Worm (Caenorhabditis elegans) whole organism, L4 larva: ENCODE data around the gene pph-1.

Source experiments
- dve-1 ChIP-seq: sonication (generic microtip); optimal IDR thresholded peaks from 2 replicates; lab custom pipeline; 2017; ENCODE audit warnings: antibody characterized with exemption, mild to moderate bottlenecking, missing genetic modification characterization, missing compliant biosample characterization; ENCODE audit not compliant: insufficient read depth
- egl-27 ChIP-seq: sonication (generic microtip); optimal IDR thresholded peaks from 3 replicates; lab custom pipeline; 2017; ENCODE audit warnings: missing biosample characterization, missing genetic modification reagents, missing genetic modification characterization
- lin-15B ChIP-seq: fragments of 150-350 bp; sonication (generic microtip); optimal IDR thresholded peaks from 3 replicates; lab custom pipeline; 2014; ENCODE audit warnings: missing biosample characterization, missing genetic modification characterization
- madf-5 ChIP-seq, 2 experiments: fragments of 200-800 bp; sonication (Bioruptor generic); IDR thresholded peaks; 2 replicates each; pipeline ENCODE4 v1.3.6; 2022; ENCODE audit warnings: missing compliant biosample characterization in 2 of 2, missing genetic modification characterization in 2 of 2
- mxl-2 ChIP-seq: fragments of 200-800 bp; sonication (Bioruptor generic); conservative IDR thresholded peaks from 2 replicates; pipeline ENCODE4 v1.3.6; 2022; ENCODE audit warnings: missing genetic modification reagents, missing genetic modification characterization, missing compliant biosample characterization
- pha-4 ChIP-seq, 2 experiments: fragments of 150-350 bp in 1 of 2; fragments of 200-800 bp in 1 of 2; sonication (Bioruptor generic) in 1 of 2; IDR thresholded peaks in 1 of 2; optimal IDR thresholded peaks in 1 of 2; 2 replicates each; pipeline versions ENCODE4 v1.3.6 to Lab custom; 2014 to 2022; ENCODE audit warnings: missing genetic modification characterization in 2 of 2, missing genetic modification reagents in 2 of 2, missing biosample characterization in 1 of 2, missing compliant biosample characterization in 1 of 2
- php-3 ChIP-seq: fragments of 200-800 bp; sonication (Bioruptor generic); IDR thresholded peaks from 2 replicates; pipeline ENCODE4 v1.3.6; 2022; ENCODE audit warnings: missing genetic modification reagents, missing genetic modification characterization, missing compliant biosample characterization
- unc-62 ChIP-seq, 3 experiments: fragments of 150-350 bp in 1 of 3; sonication (generic microtip); optimal IDR thresholded peaks in 2 of 3; peaks in 1 of 3; 1 replicate in 1 of 3; 2 replicates in 2 of 3; lab custom pipeline; 2014 to 2017; ENCODE audit warnings: missing biosample characterization in 3 of 3, missing genetic modification characterization in 3 of 3, missing genetic modification reagents in 3 of 3, missing genotype in 1 of 3

DNA sequence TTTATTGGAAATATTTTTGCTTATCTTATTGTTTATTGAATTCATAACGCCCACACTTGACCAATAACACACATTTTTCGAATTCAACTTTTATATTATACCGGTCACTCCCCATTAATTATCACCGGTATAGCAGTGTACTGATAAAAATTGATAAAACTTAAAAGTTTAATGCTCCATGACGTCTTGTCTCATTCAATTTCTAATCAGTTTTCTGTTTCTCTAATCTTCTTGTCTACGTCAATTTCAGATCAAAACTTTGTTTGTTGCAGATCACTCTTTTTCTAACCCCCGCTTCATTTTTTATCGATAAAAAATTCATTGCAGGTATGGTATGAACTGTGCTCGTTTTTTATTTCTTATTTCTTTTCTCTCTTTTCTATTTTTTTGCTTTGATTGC is 8.6 kb upstream of the pph-1 start:
- peak; percentile 93 for TF ChIP-seq dve-1 (tag; lab: Kevin White, UChicago)
- TF ChIP-seq pha-4 (GFP tag; IDR thresholded peaks at IDR 0.05; lab: Robert Waterston, UW), result 0 out of 2 replicates have a peak, but pooled peaks have one; percentile 34
- no peak for TF ChIP-seq pha-4 (tag; optimal IDR thresholded peaks at IDR 0.05; lab: Kevin White, UChicago)
- TF ChIP-seq mxl-2 (GFP tag; lab: Robert Waterston, UW), result no peak
- no peak for TF ChIP-seq lin-15B (tag; lab: Kevin White, UChicago)
- no peak for TF ChIP-seq unc-62 (GFP tag; optimal IDR thresholded peaks at IDR 0.05 in 1 of 2; lab: Kevin White, UChicago)
- TF ChIP-seq unc-62 (tag; optimal IDR thresholded peaks at IDR 0.05; lab: Kevin White, UChicago), result no peak
- TF ChIP-seq php-3 (GFP tag; lab: Robert Waterston, UW), result peak; percentile 93
- TF ChIP-seq madf-5 (GFP tag; IDR thresholded peaks at IDR 0.05; lab: Robert Waterston, UW), result no peak
- TF ChIP-seq egl-27, result no peak
